Worm (Caenorhabditis elegans): ENCODE measurements around the gene C04G6.4.

DNA sequence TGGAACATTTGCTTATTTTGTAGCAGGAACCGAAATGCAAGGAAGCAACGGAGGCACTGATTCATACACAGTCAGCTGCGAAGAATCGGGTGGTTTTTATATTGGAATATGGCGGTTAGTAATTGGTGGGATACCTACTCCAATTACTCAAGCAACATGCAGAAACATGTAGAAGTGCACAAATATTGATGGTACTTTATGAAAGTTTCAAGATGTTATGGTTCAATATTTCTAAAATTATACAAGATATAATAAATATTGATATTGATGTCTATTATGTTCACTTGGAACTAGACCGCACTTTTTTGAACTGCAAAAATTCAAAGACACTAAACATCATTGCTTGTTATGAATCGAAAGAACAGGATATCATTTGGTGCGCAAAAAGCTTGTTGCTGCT lies 10.7 kb upstream of the C04G6.4 start, which contains the start of gene C04G6.13:
- no peak for TF ChIP-seq nhr-76 (tag; optimal IDR thresholded peaks at IDR 0.05)
- no peak for TF ChIP-seq nhr-12 (tag; optimal IDR thresholded peaks at IDR 0.05)
- TF ChIP-seq ztf-11 (tag; optimal IDR thresholded peaks at IDR 0.05): no peak
- no peak for TF ChIP-seq ces-1 (GFP tag; optimal IDR thresholded peaks at IDR 0.05)
- no peak for TF ChIP-seq M03D4.4 (tag; optimal IDR thresholded peaks at IDR 0.05)
- no peak for TF ChIP-seq nhr-2 (tag; optimal IDR thresholded peaks at IDR 0.05)
- TF ChIP-seq tbx-8 (GFP tag; optimal IDR thresholded peaks at IDR 0.05): no peak
- no peak for TF ChIP-seq unc-62 (GFP tag; optimal IDR thresholded peaks at IDR 0.05)
- no peak for TF ChIP-seq pha-4 (tag; optimal IDR thresholded peaks at IDR 0.05)

All from whole organism, mixed stage, embryonic.